Fruit fly (Drosophila melanogaster) whole organism, embryonic: ENCODE data around the gene tHMG1.

Source experiments
- Abd-B ChIP-seq: fragments of 200-800 bp; sonication (Bioruptor generic); optimal IDR thresholded peaks from 2 replicates; lab custom pipeline; 2018; ENCODE audit warnings: missing biosample characterization, mild to moderate bottlenecking, missing genetic modification characterization, moderate library complexity
- B-H2 ChIP-seq: fragments of 200-800 bp; sonication (Bioruptor generic); optimal IDR thresholded peaks from 2 replicates; lab custom pipeline; 2018; ENCODE audit warnings: missing biosample characterization, mild to moderate bottlenecking, missing genetic modification characterization
- Bteb2 ChIP-seq: fragments of 200-800 bp; sonication (Bioruptor generic); optimal IDR thresholded peaks from 2 replicates; lab custom pipeline; 2016; ENCODE audit warnings: missing biosample characterization, missing genetic modification characterization
- CG10462 ChIP-seq: fragments of 200-800 bp; sonication (Bioruptor generic); optimal IDR thresholded peaks from 2 replicates; lab custom pipeline; 2016; ENCODE audit warnings: missing biosample characterization, missing genetic modification characterization
- CG10959 ChIP-seq: fragments of 200-800 bp; sonication (Bioruptor generic); IDR thresholded peaks from 2 replicates; pipeline ENCODE4 v1.3.6; 2022; ENCODE audit warnings: missing biosample characterization, missing genetic modification characterization
- CG12659 ChIP-seq: fragments of 200-800 bp; sonication (Bioruptor generic); optimal IDR thresholded peaks from 3 replicates; lab custom pipeline; 2017; ENCODE audit warnings: mild to moderate bottlenecking, missing biosample characterization, missing genetic modification reagents, missing genetic modification characterization
- CG13775 ChIP-seq: fragments of 200-800 bp; sonication (Bioruptor generic); optimal IDR thresholded peaks from 3 replicates; lab custom pipeline; 2017; ENCODE audit warnings: missing biosample characterization, mild to moderate bottlenecking, missing genetic modification characterization
- CG14710 ChIP-seq: fragments of 200-800 bp; sonication (Bioruptor generic); optimal IDR thresholded peaks from 3 replicates; lab custom pipeline; 2019; ENCODE audit warnings: missing biosample characterization, mild to moderate bottlenecking, missing genetic modification characterization, moderate library complexity
- CG15073 ChIP-seq: fragments of 200-800 bp; sonication (Bioruptor generic); optimal IDR thresholded peaks from 2 replicates; lab custom pipeline; 2016; ENCODE audit warnings: missing biosample characterization, missing genetic modification characterization
- CG15269 ChIP-seq: fragments of 200-800 bp; sonication (Bioruptor generic); optimal IDR thresholded peaks from 2 replicates; lab custom pipeline; 2018; ENCODE audit warnings: missing biosample characterization, mild to moderate bottlenecking, missing genetic modification characterization, moderate library complexity
- CG16813 ChIP-seq: fragments of 200-800 bp; sonication (Bioruptor generic); IDR thresholded peaks from 3 replicates; pipeline ENCODE4 v1.3.6; 2022; ENCODE audit warnings: missing biosample characterization, missing genetic modification characterization; ENCODE audit not compliant: partially characterized antibody
- CG18011 ChIP-seq: fragments of 200-800 bp; sonication (Bioruptor generic); optimal IDR thresholded peaks from 2 replicates; lab custom pipeline; 2017; ENCODE audit warnings: missing biosample characterization, missing genetic modification characterization, mild to moderate bottlenecking, moderate library complexity, missing genotype
- CG1832 ChIP-seq: fragments of 200-800 bp; sonication (Bioruptor generic); optimal IDR thresholded peaks from 2 replicates; lab custom pipeline; 2017; ENCODE audit warnings: missing biosample characterization, mild to moderate bottlenecking, missing genetic modification characterization, inconsistent platforms
- CG18476 ChIP-seq: fragments of 200-800 bp; sonication (Bioruptor generic); optimal IDR thresholded peaks from 2 replicates; lab custom pipeline; 2016; ENCODE audit warnings: missing biosample characterization, mild to moderate bottlenecking, missing genetic modification characterization
- CG34376 ChIP-seq: fragments of 200-800 bp; sonication (Bioruptor generic); optimal IDR thresholded peaks from 2 replicates; lab custom pipeline; 2018; ENCODE audit warnings: missing biosample characterization, mild to moderate bottlenecking, missing genetic modification characterization
- CG4617 ChIP-seq: fragments of 200-800 bp; sonication (Bioruptor generic); optimal IDR thresholded peaks from 3 replicates; lab custom pipeline; 2016; ENCODE audit warnings: missing biosample characterization, missing genetic modification characterization, borderline replicate concordance
- CG6765 ChIP-seq: fragments of 200-800 bp; sonication (Bioruptor generic); optimal IDR thresholded peaks from 3 replicates; lab custom pipeline; 2017; ENCODE audit warnings: missing biosample characterization, mild to moderate bottlenecking, missing genetic modification characterization
- CG6791 ChIP-seq: fragments of 200-800 bp; sonication (Bioruptor generic); IDR thresholded peaks from 3 replicates; pipeline ENCODE4 v1.3.6; 2022; ENCODE audit warnings: missing biosample characterization, missing genetic modification characterization; ENCODE audit not compliant: partially characterized antibody
- CG9437 ChIP-seq: fragments of 200-800 bp; sonication (Bioruptor generic); optimal IDR thresholded peaks from 2 replicates; lab custom pipeline; 2018; ENCODE audit warnings: missing biosample characterization, mild to moderate bottlenecking, missing genetic modification characterization
- CG9609 ChIP-seq: fragments of 200-800 bp; sonication (Bioruptor generic); optimal IDR thresholded peaks from 3 replicates; lab custom pipeline; 2016; ENCODE audit warnings: missing biosample characterization, missing genetic modification characterization
- CG9797 ChIP-seq: fragments of 200-800 bp; sonication (Bioruptor generic); optimal IDR thresholded peaks from 3 replicates; lab custom pipeline; 2018; ENCODE audit warnings: missing biosample characterization, mild to moderate bottlenecking, missing genetic modification characterization
- Dref ChIP-seq: fragments of 200-800 bp; sonication (Bioruptor generic); IDR thresholded peaks from 2 replicates; pipeline ENCODE4 v1.3.6; 2022; ENCODE audit warnings: missing biosample characterization, missing genetic modification characterization
- Ets65A ChIP-seq: fragments of 200-800 bp; sonication (Bioruptor generic); peaks from one replicate; lab custom pipeline; 2016; ENCODE audit warnings: missing biosample characterization, missing genetic modification characterization
- Ets97D ChIP-seq: fragments of 200-800 bp; sonication (Bioruptor generic); optimal IDR thresholded peaks from 3 replicates; lab custom pipeline; 2016; ENCODE audit warnings: missing biosample characterization, missing genetic modification characterization
- HHEX ChIP-seq: fragments of 200-800 bp; sonication (Bioruptor generic); optimal IDR thresholded peaks from 3 replicates; lab custom pipeline; 2017; ENCODE audit warnings: missing biosample characterization, mild to moderate bottlenecking, missing genetic modification characterization, missing genetic modification reagents
- HLH4C ChIP-seq: fragments of 200-800 bp; sonication (Bioruptor generic); IDR thresholded peaks from 3 replicates; pipeline ENCODE4 v1.3.6; 2022; ENCODE audit warnings: missing biosample characterization, missing genetic modification characterization; ENCODE audit not compliant: partially characterized antibody
- HmgD ChIP-seq: fragments of 200-800 bp; sonication (Bioruptor generic); optimal IDR thresholded peaks from 3 replicates; lab custom pipeline; 2016; ENCODE audit warnings: missing biosample characterization, missing genetic modification characterization
- Hmx ChIP-seq: fragments of 200-800 bp; sonication (Bioruptor generic); optimal IDR thresholded peaks from 2 replicates; lab custom pipeline; 2016; ENCODE audit warnings: missing biosample characterization, missing genetic modification characterization
- Med ChIP-seq: fragments of 200-800 bp; sonication (Bioruptor generic); peaks from one replicate; lab custom pipeline; 2016; ENCODE audit warnings: missing biosample characterization, missing genetic modification characterization, mild to moderate bottlenecking, inconsistent platforms, moderate library complexity
- Meics ChIP-seq: fragments of 200-800 bp; sonication (Bioruptor generic); optimal IDR thresholded peaks from 2 replicates; lab custom pipeline; 2017; ENCODE audit warnings: missing biosample characterization, mild to moderate bottlenecking, missing genetic modification characterization
- Oaz ChIP-seq: fragments of 200-800 bp; sonication (Bioruptor generic); IDR thresholded peaks from 2 replicates; pipeline ENCODE4 v1.3.6; 2022; ENCODE audit warnings: missing biosample characterization, missing genetic modification characterization
- Opbp ChIP-seq: fragments of 200-800 bp; sonication (Bioruptor generic); IDR thresholded peaks from 3 replicates; pipeline ENCODE4 v1.3.6; 2022; ENCODE audit warnings: missing biosample characterization, missing genetic modification characterization; ENCODE audit not compliant: partially characterized antibody
- Side ChIP-seq: fragments of 200-800 bp; sonication (Bioruptor generic); optimal IDR thresholded peaks from 2 replicates; lab custom pipeline; 2016; ENCODE audit warnings: missing biosample characterization, missing genetic modification characterization
- Sry-δ ChIP-seq: fragments of 200-800 bp; sonication (Bioruptor generic); optimal IDR thresholded peaks from 2 replicates; lab custom pipeline; 2016; ENCODE audit warnings: missing biosample characterization, missing genetic modification characterization
- Trl ChIP-seq, 3 experiments: fragments of >200 bp in 2 of 3; fragments of 200-800 bp in 1 of 3; sonication (Bioruptor generic) in 1 of 3; optimal IDR thresholded peaks; 2 replicates in 1 of 3; 3 replicates in 2 of 3; lab custom pipeline; 2016 to 2017; ENCODE audit warnings: missing biosample characterization in 1 of 3, missing genetic modification characterization in 1 of 3
- YL-1 ChIP-seq: fragments of 200-800 bp; sonication (Bioruptor generic); optimal IDR thresholded peaks from 3 replicates; lab custom pipeline; 2017; ENCODE audit warnings: missing biosample characterization, mild to moderate bottlenecking, missing genetic modification characterization
- ase ChIP-seq: fragments of 200-800 bp; sonication (Bioruptor generic); IDR thresholded peaks from 3 replicates; pipeline ENCODE4 v1.3.6; 2022; ENCODE audit warnings: missing biosample characterization, missing genetic modification characterization
- cg ChIP-seq: fragments of 200-800 bp; sonication (Bioruptor generic); optimal IDR thresholded peaks from 3 replicates; lab custom pipeline; 2019; ENCODE audit warnings: missing biosample characterization, mild to moderate bottlenecking, missing genetic modification characterization, moderate library complexity
- danr ChIP-seq: fragments of 200-800 bp; sonication (Bioruptor generic); IDR thresholded peaks from 2 replicates; pipeline ENCODE4 v1.3.6; 2022; ENCODE audit warnings: missing biosample characterization, missing genetic modification characterization
- dm ChIP-seq: fragments of 200-800 bp; sonication (Bioruptor generic); optimal IDR thresholded peaks from 3 replicates; lab custom pipeline; 2016; ENCODE audit warnings: missing biosample characterization, missing genetic modification characterization
- ewg ChIP-seq: fragments of 200-800 bp; sonication (Bioruptor generic); optimal IDR thresholded peaks from 3 replicates; lab custom pipeline; 2017; ENCODE audit warnings: mild to moderate bottlenecking, missing biosample characterization, missing genetic modification reagents, missing genetic modification characterization
- fru ChIP-seq: fragments of >200 bp; optimal IDR thresholded peaks from 2 replicates; lab custom pipeline; 2017
- hbn ChIP-seq: fragments of 200-800 bp; sonication (Bioruptor generic); IDR thresholded peaks from 2 replicates; pipeline ENCODE4 v1.3.6; 2022; ENCODE audit warnings: missing biosample characterization, missing genetic modification characterization; ENCODE audit not compliant: partially characterized antibody
- kni ChIP-seq: fragments of 200-800 bp; sonication (Bioruptor generic); optimal IDR thresholded peaks from 3 replicates; lab custom pipeline; 2017; ENCODE audit warnings: mild to moderate bottlenecking, missing biosample characterization, missing genetic modification reagents, missing genetic modification characterization
- sr ChIP-seq: fragments of 200-800 bp; sonication (Bioruptor generic); IDR thresholded peaks from 3 replicates; pipeline ENCODE4 v1.3.6; 2022; ENCODE audit warnings: missing biosample characterization, missing genetic modification characterization
- stwl ChIP-seq: fragments of 200-800 bp; sonication (Bioruptor generic); optimal IDR thresholded peaks from 3 replicates; lab custom pipeline; 2018; ENCODE audit warnings: missing biosample characterization, mild to moderate bottlenecking, missing genetic modification characterization, moderate library complexity
- z ChIP-seq: fragments of 200-800 bp; sonication (Bioruptor generic); IDR thresholded peaks from 3 replicates; pipeline ENCODE4 v1.3.6; 2022; ENCODE audit warnings: missing biosample characterization, missing genetic modification characterization

Gene tHMG1

DNA sequence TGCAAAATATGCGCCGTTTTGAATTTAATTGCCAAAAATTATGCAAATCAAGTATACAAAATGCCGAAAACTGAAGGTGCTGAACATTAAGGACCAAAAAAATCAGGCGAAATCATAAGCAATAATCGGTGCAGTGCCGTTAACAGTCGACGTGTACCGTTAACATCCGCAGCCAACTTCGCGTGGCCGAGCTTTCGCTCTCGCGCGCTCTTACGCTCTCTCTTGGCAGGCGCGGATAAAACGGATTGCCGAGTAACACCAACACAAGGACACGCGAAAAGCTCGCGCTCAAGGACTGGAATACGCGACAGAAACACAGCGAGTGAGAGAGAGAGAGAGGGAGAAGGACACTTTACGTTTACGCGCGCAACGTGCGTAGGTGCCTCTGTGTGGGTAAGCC is 21.6 kb upstream of the tHMG1 start (continued):
- TF ChIP-seq CG12659 (GFP tag; lab: Kevin White, UChicago) = peak; percentile 3
- no peak for TF ChIP-seq stwl
- no peak for TF ChIP-seq CG9609 (GFP tag; lab: Kevin White, UChicago)
- no peak for TF ChIP-seq Abd-B
- TF ChIP-seq danr = no peak
- TF ChIP-seq CG10959 (GFP tag; lab: Robert Waterston, UW) = no peak
- TF ChIP-seq cg (GFP tag; lab: Kevin White, UChicago) = peak; percentile 48
- TF ChIP-seq CG1832 = peak; percentile 35
- 0 out of 2 replicates have a peak, but pooled peaks have one; percentile 9 for TF ChIP-seq Oaz
- peak; percentile 89 for TF ChIP-seq ewg (GFP tag; lab: Kevin White, UChicago)
- peak; percentile 66 for TF ChIP-seq Opbp (GFP tag; lab: Robert Waterston, UW)
- no peak for TF ChIP-seq CG13775 (GFP tag; lab: Kevin White, UChicago)
- TF ChIP-seq CG18476 (GFP tag; lab: Kevin White, UChicago) = no peak
- no peak for TF ChIP-seq Side (GFP tag; lab: Kevin White, UChicago)
- no peak for TF ChIP-seq HHEX
- peak; percentile 39 to 56 for TF ChIP-seq Trl (optimal IDR thresholded peaks at IDR 0.05; lab: Kevin White, UChicago)
- no peak for TF ChIP-seq Trl (GFP tag; optimal IDR thresholded peaks at IDR 0.05; lab: Kevin White, UChicago)
- TF ChIP-seq fru (lab: Kevin White, UChicago) = no peak
- TF ChIP-seq B-H2 (GFP tag; lab: Kevin White, UChicago) = no peak
- peak; percentile 19 for TF ChIP-seq Ets97D (GFP tag; lab: Kevin White, UChicago)
- TF ChIP-seq Dref (GFP tag; lab: Robert Waterston, UW) = 0 out of 2 replicates have a peak, but pooled peaks have one; percentile 16
- TF ChIP-seq CG15269 = no peak
- TF ChIP-seq CG6765 (GFP tag; lab: Kevin White, UChicago) = peak; percentile 18

dm6 chr3R:22483537-22483936 is 8.1 kb upstream of the tHMG1 start:
- TF ChIP-seq Ets65A (GFP tag; lab: Kevin White, UChicago) (peak; percentile 92), CG18476 (GFP tag; lab: Kevin White, UChicago) (no peak)

- TF ChIP-seq CG18011 (GFP tag; lab: Kevin White, UChicago) = no peak
- peak; percentile 73 for TF ChIP-seq dm (GFP tag; lab: Kevin White, UChicago)
- no peak for TF ChIP-seq CG15073 (GFP tag; lab: Kevin White, UChicago)
- TF ChIP-seq CG16813 (GFP tag; lab: Robert Waterston, UW) = peak; percentile 85
- peak; percentile 94 for TF ChIP-seq CG4617
- peak; percentile 86 for TF ChIP-seq Sry-δ
- TF ChIP-seq Bteb2 (GFP tag; lab: Kevin White, UChicago) = peak; percentile 7
- peak; percentile 84 for TF ChIP-seq YL-1 (GFP tag; lab: Kevin White, UChicago)
- TF ChIP-seq CG10462 (GFP tag; lab: Kevin White, UChicago) = no peak
- no peak for TF ChIP-seq CG34376 (GFP tag; lab: Kevin White, UChicago)
- TF ChIP-seq CG6791 = peak; percentile 90
- TF ChIP-seq B-H2 (GFP tag; lab: Kevin White, UChicago) = peak; percentile 38
- no peak for TF ChIP-seq ase
- TF ChIP-seq Hmx = no peak
- TF ChIP-seq Dref (GFP tag; lab: Robert Waterston, UW) = peak; percentile 98
- no peak for TF ChIP-seq CG9437 (GFP tag; lab: Kevin White, UChicago)
- TF ChIP-seq HmgD = peak; percentile 33
- TF ChIP-seq HLH4C = peak; percentile 93
- no peak for TF ChIP-seq z (GFP tag; lab: Robert Waterston, UW)
- peak; percentile 67 for TF ChIP-seq CG14710
- peak; percentile 43; the same call in 1 of the 3 replicates for TF ChIP-seq sr (GFP tag; lab: Robert Waterston, UW)
- peak; percentile 87 for TF ChIP-seq Med (GFP tag; lab: Kevin White, UChicago)
- peak; percentile 83 for TF ChIP-seq Opbp (GFP tag; lab: Robert Waterston, UW)
- TF ChIP-seq Meics (GFP tag; lab: Kevin White, UChicago) = no peak
- TF ChIP-seq hbn (GFP tag; lab: Robert Waterston, UW) = peak; percentile 74
- no peak for TF ChIP-seq kni
- peak; percentile 38 for TF ChIP-seq CG9797 (GFP tag; lab: Kevin White, UChicago)
Observed at dm6 chr3R:22487037-22487492, 4.6 kb upstream of the tHMG1 start, which contains the start of gene Pfdn5. Gene Pfdn5 (plus strand): TSS chr3R:22487039.
